Worm (Caenorhabditis elegans): Measurements from ENCODE around the gene K01G5.8.

- TF ChIP-seq ets-7 (tag; optimal IDR thresholded peaks at IDR 0.05), result no peak
- no peak for TF ChIP-seq hmg-4 (GFP tag; optimal IDR thresholded peaks at IDR 0.05)
- no peak for TF ChIP-seq B0310.2 (tag; optimal IDR thresholded peaks at IDR 0.05)
- TF ChIP-seq ceh-36 (tag; optimal IDR thresholded peaks at IDR 0.05), result no peak
- TF ChIP-seq pes-1 (GFP tag; IDR thresholded peaks at IDR 0.05), result no peak
- TF ChIP-seq F13C5.2 (tag; optimal IDR thresholded peaks at IDR 0.05), result no peak
- TF ChIP-seq ceh-13 (GFP tag; optimal IDR thresholded peaks at IDR 0.05), result no peak
- no peak for TF ChIP-seq ama-1 (optimal IDR thresholded peaks at IDR 0.05)
- TF ChIP-seq flt-1 (GFP tag; IDR thresholded peaks at IDR 0.05), result no peak
These were observed 1.1 kb downstream of the K01G5.8 start, which contains the start of gene smap-1 for ce11 chrIII:10739455-10739854.

Measured in whole organism, early embryonic.